Worm (Caenorhabditis elegans) whole organism, dauer: Measurements from ENCODE around the gene C18F10.7.

Experiments used
- unc-62 ChIP-seq: sonication (generic microtip); optimal IDR thresholded peaks from 2 replicates; lab custom pipeline; 2017; ENCODE audit warnings: missing biosample characterization, missing genetic modification reagents, missing genetic modification characterization

The C18F10.7 gene

DNA sequence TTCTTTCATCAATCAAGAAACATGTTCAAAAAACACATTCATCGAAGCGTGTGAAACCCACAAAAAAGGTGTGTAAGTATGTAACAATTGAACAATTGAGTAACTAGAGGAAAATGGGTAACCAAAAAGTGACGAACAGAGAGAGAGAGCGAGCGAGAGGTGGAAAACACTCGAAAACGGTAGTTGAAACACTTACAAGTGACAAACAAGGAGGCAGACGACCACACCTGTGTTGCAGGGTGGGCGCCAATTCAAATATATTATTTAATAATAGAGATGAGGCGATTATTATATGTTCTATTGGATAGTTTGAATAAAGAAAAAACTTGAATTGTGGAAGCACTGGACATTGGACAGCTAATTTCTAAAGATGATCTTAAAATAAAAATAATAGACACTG, 11.2 kb upstream of the C18F10.7 start:
- TF ChIP-seq unc-62 (GFP tag; lab: Kevin White, UChicago) = no peak

DNA sequence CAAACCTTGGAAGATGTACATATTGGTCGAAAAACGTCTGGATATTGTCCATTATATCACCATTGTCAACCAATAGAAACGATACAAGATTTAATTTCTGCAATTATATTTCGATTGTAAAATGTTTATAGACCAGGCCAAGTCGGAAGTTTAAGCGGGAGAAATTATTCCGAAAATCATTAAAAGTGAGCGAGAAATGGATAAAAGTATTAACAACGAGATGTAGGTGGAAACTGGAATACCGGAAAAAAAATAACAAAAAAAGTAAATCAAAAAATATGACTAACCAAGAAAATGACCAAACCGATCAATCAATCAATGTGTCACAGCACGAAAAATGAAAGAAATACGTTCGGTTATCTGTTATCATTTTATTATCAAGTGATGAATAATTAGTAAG, 9.0 kb upstream of the C18F10.7 start, which contains the start of gene F47D12.6:
Gene F47D12.6 (minus strand): TSS at position 101 of the 400 bp plus-strand sequence.
- no peak for TF ChIP-seq unc-62 (GFP tag; lab: Kevin White, UChicago)

DNA sequence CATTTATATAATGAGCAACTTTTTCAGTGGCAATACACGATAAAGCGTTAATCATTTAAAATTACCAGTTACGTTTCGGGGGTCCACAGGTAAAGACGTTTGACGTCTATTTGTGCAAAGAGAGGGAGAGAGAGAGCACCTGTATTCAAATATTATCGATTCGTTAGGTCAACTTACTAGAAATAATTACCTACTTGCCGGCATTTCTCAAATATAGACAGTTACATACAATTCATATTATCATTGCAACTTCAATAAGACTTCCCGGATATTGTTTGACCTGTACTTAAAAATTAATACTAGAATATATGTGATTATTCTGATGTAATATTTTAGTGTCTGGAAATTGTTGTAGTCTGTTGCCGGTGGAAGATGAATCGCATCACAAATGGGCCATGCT, 7.7 kb upstream of the C18F10.7 start, which contains the start of gene gadr-3:
Gene gadr-3 (minus strand): TSS at position 101 of the 400 bp plus-strand sequence.
- TF ChIP-seq unc-62 (GFP tag; lab: Kevin White, UChicago) = no peak

DNA sequence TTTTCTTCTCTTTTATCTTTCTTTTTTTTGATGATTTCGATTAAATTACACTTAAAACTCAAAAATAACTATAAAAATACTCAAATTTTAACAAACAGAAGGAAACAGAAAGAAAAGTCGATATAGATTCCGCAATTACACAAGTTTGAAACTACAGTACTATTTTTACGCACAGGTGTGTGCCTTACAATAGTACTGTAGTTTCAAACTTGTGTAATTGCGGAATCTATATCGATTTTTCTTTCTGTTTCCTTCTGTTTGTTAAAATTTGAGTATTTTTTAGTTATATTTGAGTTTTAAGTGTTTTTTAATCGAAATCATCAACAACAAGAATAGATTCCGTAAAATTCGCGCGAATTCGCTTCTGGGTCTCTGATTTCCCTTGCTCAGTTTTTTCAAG, 4.9 kb upstream of the C18F10.7 start:
- no peak for TF ChIP-seq unc-62 (GFP tag; lab: Kevin White, UChicago)

DNA sequence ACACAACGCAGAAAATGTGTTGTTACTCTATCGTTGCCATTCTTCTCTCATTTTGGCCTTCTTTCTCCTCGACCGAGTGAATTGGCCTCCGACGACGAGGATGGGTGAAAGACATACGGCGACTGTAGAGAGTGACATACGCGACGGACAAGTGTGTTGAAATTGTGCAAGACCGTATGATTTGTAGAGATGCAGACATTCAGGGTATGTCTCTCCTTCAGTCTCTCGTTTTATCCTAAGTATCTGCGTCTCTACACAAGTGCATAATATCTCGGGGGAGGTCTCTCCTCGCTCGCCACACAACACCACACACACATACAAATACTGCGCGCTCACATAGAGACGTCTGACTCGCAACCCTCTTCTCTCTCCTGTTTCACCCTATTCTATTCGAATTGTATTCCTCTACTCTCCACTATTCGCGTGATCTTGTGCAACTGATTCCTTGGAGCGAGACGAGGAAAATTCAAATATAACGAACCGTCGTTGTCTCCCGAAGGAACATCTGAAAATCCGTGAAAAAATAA, 2.0 kb upstream of the C18F10.7 start, which contains the start of gene hmg-1.2:
Gene hmg-1.2 (plus strand): TSS at position 311 of the 527 bp plus-strand sequence.
- TF ChIP-seq unc-62 (GFP tag; lab: Kevin White, UChicago) = no peak

DNA sequence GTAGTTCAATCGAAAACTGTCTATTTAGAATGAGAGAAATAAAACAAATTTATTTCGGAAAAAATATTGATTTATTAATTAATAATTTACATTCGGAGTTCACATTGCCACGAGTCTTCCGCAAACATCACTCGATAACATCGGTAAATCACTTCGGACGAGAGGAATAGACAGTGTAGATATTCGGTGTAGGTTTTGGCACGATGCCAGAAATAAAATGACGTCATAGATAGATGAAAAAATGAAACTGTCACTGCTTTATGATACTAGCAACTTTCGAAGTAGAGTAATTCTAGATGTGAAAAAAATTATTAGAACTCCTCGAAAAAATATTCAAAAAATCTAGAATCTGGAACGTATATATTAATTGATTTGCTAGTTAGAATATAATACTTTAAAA, 1.3 kb upstream of the C18F10.7 start:
- no peak for TF ChIP-seq unc-62 (GFP tag; lab: Kevin White, UChicago)

DNA sequence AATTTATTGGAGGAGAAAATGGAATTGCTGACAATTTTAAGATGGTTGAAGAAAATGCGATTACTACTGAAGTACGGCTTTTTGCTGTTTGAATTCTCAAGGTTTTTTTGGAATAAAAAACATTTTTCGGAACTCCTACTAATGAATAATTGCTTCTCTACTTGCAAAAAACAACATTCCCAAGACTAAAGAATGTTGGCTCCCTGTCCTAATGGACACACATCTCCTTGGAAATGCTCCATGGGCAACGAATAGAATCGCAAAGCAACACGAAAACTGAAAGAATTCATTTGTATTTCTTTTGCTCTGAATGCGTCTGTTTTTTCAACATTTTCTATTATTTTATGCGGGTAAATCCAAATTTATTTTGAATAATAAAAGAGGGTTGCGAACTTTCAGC, 5.3 kb downstream of the C18F10.7 start, which contains the start of gene C18F10.2:
Gene C18F10.2 (plus strand): TSS at position 301 of the 400 bp plus-strand sequence.
- TF ChIP-seq unc-62 (GFP tag; lab: Kevin White, UChicago) = no peak

DNA sequence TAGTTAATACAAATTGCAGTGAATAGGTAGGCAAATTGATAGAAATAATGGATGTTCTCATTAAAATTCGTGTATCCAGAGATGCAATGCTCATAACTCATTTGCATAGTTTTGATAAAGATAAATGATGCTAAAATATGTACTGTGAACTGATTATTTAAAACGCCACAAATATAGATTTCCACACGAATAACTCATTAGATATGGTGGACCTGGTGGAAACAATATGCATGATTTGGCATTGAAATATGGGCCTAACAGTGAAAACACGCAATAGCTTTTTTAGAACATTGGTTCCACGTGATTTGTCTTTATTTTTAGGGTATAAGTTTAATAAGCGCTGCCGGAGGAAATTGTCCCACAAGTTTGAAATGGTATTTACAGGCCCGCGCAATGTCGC, 7.9 kb downstream of the C18F10.7 start, which contains the start of gene srg-3:
Gene srg-3 (minus strand): TSS at position 101 of the 400 bp plus-strand sequence.
- no peak for TF ChIP-seq unc-62 (GFP tag; lab: Kevin White, UChicago)

DNA sequence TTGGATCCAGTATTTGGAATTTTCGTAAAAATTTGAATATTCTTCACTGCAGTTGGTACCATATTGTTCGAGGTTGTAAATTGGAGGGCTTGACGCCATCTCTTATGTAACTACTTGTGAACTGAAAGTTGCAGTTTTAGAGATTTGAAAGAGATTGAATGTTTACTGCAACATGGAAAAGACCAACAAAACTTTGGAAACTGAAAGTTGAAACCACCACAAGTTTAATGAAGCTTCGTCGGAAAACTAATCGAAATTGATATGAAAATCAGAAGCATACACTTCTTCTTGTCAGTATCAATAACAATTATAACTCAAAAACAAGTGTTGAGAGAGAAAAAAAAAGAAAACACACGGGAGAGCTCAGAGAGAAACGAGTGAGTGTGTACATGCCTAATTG, 10.1 kb downstream of the C18F10.7 start, which contains the start of gene srg-7:
Gene srg-7 (minus strand): TSS at position 101 of the 400 bp plus-strand sequence.
- no peak for TF ChIP-seq unc-62 (GFP tag; lab: Kevin White, UChicago)

DNA sequence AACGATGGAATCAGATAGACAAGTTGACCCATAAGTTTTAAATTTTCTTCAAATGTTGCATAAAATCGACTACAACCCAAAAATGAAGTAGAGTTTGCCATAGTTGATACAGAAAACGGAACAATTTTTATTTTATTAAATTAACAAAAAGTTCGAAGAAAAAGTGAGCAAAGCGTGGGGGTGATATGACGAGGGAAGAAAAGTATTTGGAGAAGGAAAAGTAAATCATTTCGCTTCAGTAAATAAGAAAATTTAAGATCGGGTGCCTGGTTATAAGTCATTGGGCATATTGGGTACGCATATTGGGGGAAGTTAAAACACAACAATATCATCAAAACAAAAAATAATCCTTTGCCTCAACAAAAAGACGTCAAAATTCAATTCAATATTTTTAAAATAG, 12.2 kb downstream of the C18F10.7 start, which contains the start of gene srg-6:
Gene srg-6 (minus strand): TSS at position 101 of the 400 bp plus-strand sequence.
- no peak for TF ChIP-seq unc-62 (GFP tag; lab: Kevin White, UChicago)

DNA sequence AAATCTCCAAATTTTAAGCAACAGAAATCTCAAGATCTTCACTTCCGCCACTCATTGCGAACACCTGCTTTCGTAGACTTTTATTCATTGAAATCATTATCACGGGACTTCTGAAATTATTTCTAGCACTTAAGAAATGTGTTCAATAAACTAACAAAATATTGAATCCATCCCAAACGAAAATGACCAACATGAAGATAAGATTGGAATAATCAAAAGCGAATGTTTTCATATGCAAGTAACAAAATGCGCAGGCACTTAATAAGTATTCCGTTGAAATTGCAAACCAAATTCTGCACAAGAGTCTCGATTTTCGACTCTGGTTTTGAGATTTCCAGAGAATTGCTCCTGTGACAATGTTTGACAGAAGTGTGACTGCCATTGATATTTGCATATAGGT, 13.7 kb downstream of the C18F10.7 start, which contains the start of gene srg-5:
Gene srg-5 (minus strand): TSS at position 101 of the 400 bp plus-strand sequence.
- no peak for TF ChIP-seq unc-62 (GFP tag; lab: Kevin White, UChicago)

DNA sequence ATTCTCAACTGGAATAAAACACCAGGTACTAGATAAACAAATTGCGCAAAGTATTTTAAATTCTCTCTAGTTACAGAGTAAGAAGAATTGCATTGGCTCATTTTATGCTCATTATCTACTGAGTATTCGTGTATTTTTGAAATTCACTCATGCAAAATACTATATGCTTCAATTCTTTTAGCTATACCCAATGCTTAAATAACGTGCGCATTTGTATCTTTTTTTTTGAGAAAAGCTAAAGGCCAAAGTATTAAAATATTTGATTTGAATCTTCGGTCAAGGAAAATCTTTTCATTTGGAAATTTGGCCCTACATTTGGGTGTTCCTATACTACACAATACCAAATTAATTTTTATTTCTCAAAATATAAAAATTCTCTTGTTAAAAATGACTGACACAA, 16.2 kb downstream of the C18F10.7 start, which contains the start of gene srg-4:
Gene srg-4 (minus strand): TSS at position 101 of the 400 bp plus-strand sequence.
- no peak for TF ChIP-seq unc-62 (GFP tag; lab: Kevin White, UChicago)

DNA sequence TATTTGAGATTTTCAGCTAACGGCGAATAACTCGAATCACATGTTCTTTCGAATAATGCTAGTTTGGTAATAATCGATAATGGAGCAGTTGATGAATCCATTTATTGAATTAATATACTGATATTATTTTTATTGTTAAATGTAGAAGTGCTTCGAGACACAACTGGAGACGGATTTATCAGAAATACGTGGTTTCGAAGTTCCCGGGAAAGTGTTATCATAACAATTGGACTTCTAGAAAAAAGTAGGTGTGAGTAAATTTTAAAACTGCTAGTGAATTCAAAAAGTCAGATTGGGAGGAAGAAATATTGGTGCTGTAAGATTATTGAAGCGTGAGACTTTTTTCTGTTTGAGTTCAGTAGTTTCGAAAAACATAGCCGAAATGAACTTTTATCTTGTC, 18.0 kb downstream of the C18F10.7 start, which contains the start of gene srg-2:
Gene srg-2 (minus strand): TSS at position 101 of the 400 bp plus-strand sequence.
- no peak for TF ChIP-seq unc-62 (GFP tag; lab: Kevin White, UChicago)

DNA sequence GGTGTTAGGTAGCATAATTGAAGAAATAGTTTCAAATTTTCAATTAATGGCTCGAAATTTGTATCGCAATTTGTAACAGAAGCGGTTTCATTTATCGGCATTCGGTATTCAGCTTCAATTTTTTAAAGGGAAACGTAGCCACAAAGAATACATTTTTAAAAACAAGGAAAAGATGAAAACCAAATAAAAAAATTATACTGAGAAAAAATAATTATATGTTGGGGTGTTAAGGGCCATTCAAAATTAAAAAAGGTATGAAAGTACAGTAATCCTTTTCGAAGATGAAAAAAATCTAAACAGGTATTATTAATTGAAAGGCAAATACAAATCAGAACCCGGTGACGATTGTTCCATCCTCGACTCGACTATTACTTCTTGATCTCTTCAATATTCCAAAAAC, 19.9 kb downstream of the C18F10.7 start, which contains the start of gene srg-1:
Gene srg-1 (minus strand): TSS at position 101 of the 400 bp plus-strand sequence.
- no peak for TF ChIP-seq unc-62 (GFP tag; lab: Kevin White, UChicago)

DNA sequence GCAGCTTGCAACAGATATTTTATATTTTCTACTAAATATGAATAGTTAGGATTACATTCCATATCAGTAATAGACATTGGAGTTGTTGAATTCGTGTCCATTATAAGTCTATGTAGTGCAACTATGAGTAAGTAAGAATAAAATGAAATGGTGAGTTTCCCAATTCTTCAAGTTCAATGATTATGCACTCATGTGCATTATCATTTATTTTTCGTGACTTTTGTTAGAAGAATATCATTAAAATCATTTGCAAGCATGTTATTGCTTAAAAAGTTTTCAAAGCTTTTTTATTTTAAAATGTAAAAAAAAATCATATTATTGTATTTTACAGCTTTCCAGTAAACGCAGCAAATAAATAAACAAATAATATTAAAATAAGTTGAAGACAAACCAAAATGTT, 21.5 kb downstream of the C18F10.7 start, which contains the start of gene srg-9:
Gene srg-9 (minus strand): TSS at position 101 of the 400 bp plus-strand sequence.
- no peak for TF ChIP-seq unc-62 (GFP tag; lab: Kevin White, UChicago)

DNA sequence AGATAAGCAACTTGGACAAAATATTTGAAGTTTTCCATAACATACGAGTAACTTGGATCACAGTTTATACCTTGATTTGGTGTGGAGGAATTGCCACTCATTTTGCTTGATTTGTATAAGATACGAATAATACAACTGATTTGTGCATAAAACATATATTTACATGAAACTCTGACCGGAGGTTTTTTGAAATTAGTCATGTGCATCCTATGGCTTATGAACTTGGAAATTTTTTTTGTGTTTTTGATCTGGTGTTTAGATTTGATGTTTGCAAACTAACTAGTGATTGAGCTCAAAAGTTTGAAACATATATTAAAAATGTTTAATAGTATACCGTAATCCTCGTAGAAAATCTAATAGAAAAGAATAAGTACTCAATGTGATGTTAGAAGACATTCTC, 23.4 kb downstream of the C18F10.7 start, which contains the start of gene srg-8:
Gene srg-8 (minus strand): TSS at position 101 of the 400 bp plus-strand sequence.
- no peak for TF ChIP-seq unc-62 (GFP tag; lab: Kevin White, UChicago)
